Worm (Caenorhabditis elegans) whole organism, L4 larva: ENCODE data around the gene cyn-9.

ENCODE experiments used
- D1046.2 ChIP-seq: fragments of 200-800 bp; sonication (Bioruptor generic); IDR thresholded peaks from 2 replicates; pipeline ENCODE4 v1.3.6; 2022; ENCODE audit warnings: missing genetic modification characterization, missing compliant biosample characterization
- F10B5.3 ChIP-seq: sonication (generic microtip); optimal IDR thresholded peaks from 2 replicates; lab custom pipeline; 2016; ENCODE audit warnings: mild to moderate bottlenecking, missing genetic modification characterization, missing compliant biosample characterization
- R02D3.7 ChIP-seq: fragments of 150-350 bp; sonication (generic microtip); optimal IDR thresholded peaks from 3 replicates; lab custom pipeline; 2014; ENCODE audit warnings: missing biosample characterization, missing genetic modification characterization
- T20F7.1 ChIP-seq: fragments of 200-800 bp; sonication (Bioruptor generic); optimal IDR thresholded peaks from 2 replicates; lab custom pipeline; 2018; ENCODE audit warnings: mild to moderate bottlenecking, missing genetic modification characterization, missing compliant biosample characterization
- T26A8.4 ChIP-seq: fragments of 200-800 bp; sonication (Bioruptor generic); IDR thresholded peaks from 2 replicates; pipeline ENCODE4 v1.3.6; 2022; ENCODE audit warnings: missing genetic modification characterization, missing compliant biosample characterization
- Y105C5A.15 ChIP-seq: fragments of 200-800 bp; sonication (Bioruptor generic); IDR thresholded peaks from 2 replicates; pipeline ENCODE4 v1.3.6; 2022; ENCODE audit warnings: missing genetic modification characterization, missing compliant biosample characterization
- Y48G9A.11 ChIP-seq: fragments of 200-800 bp; sonication (Bioruptor generic); IDR thresholded peaks from 2 replicates; pipeline ENCODE4 v1.3.6; 2022; ENCODE audit warnings: missing genetic modification reagents, missing genetic modification characterization, missing compliant biosample characterization
- Y5F2A.4 ChIP-seq: fragments of 200-800 bp; sonication (Bioruptor generic); optimal IDR thresholded peaks from 2 replicates; lab custom pipeline; 2018; ENCODE audit warnings: mild to moderate bottlenecking, missing genetic modification characterization, missing compliant biosample characterization
- Y75B8A.6 ChIP-seq: fragments of 200-800 bp; sonication (Bioruptor generic); IDR thresholded peaks from 2 replicates; pipeline ENCODE4 v1.3.6; 2022; ENCODE audit warnings: missing genetic modification reagents, missing genetic modification characterization, missing compliant biosample characterization
- aha-1 ChIP-seq: fragments of 150-350 bp; peaks from one replicate; lab custom pipeline; 2014; ENCODE audit warnings: missing biosample characterization, missing genetic modification characterization
- arid-1 ChIP-seq: fragments of 200-800 bp; sonication (Bioruptor generic); conservative IDR thresholded peaks from 2 replicates; pipeline ENCODE4 v1.3.6; 2022; ENCODE audit warnings: missing genetic modification reagents, missing genetic modification characterization, missing compliant biosample characterization
- ceh-44 ChIP-seq: fragments of 200-800 bp; sonication (Bioruptor generic); IDR thresholded peaks from 2 replicates; pipeline ENCODE4 v1.3.6; 2022; ENCODE audit warnings: missing genetic modification reagents, missing genetic modification characterization, missing compliant biosample characterization
- ceh-62 ChIP-seq: sonication (generic microtip); optimal IDR thresholded peaks from 2 replicates; lab custom pipeline; 2017; ENCODE audit warnings: missing biosample characterization, missing genetic modification characterization
- ceh-82 ChIP-seq: sonication (generic microtip); optimal IDR thresholded peaks from 2 replicates; lab custom pipeline; 2017; ENCODE audit warnings: missing biosample characterization, missing genetic modification characterization
- cey-2 ChIP-seq: sonication (generic microtip); optimal IDR thresholded peaks from 3 replicates; lab custom pipeline; 2017; ENCODE audit warnings: missing genetic modification characterization, mild to moderate bottlenecking, missing compliant biosample characterization, antibody characterized with exemption, borderline replicate concordance; ENCODE audit not compliant: insufficient read depth
- daf-19 ChIP-seq: fragments of 200-800 bp; sonication (Bioruptor generic); conservative IDR thresholded peaks from 2 replicates; pipeline ENCODE4 v1.3.6; 2022; ENCODE audit warnings: missing genetic modification characterization, missing compliant biosample characterization
- dmd-9 ChIP-seq: fragments of 200-800 bp; sonication (Bioruptor generic); IDR thresholded peaks from 2 replicates; pipeline ENCODE4 v1.3.6; 2022; ENCODE audit warnings: missing genetic modification reagents, missing genetic modification characterization, missing compliant biosample characterization
- dpl-1 ChIP-seq: fragments of 150-350 bp; optimal IDR thresholded peaks from 2 replicates; lab custom pipeline; 2014; ENCODE audit warnings: missing biosample characterization, missing genetic modification reagents, missing genetic modification characterization
- fkh-10 ChIP-seq: fragments of 150-350 bp; optimal IDR thresholded peaks from 2 replicates; lab custom pipeline; 2014; ENCODE audit warnings: missing biosample characterization, missing genetic modification reagents, missing genetic modification characterization
- fos-1 ChIP-seq: fragments of 150-350 bp; optimal IDR thresholded peaks from 2 replicates; lab custom pipeline; 2014; ENCODE audit warnings: missing biosample characterization, missing genetic modification characterization
- hif-1 ChIP-seq, 2 experiments: sonication (generic microtip); optimal IDR thresholded peaks; 2 replicates each; lab custom pipeline; 2016 to 2017; ENCODE audit warnings: missing compliant biosample characterization in 2 of 2, missing genetic modification characterization in 2 of 2, missing genetic modification reagents in 2 of 2, missing genotype in 2 of 2, mild to moderate bottlenecking in 1 of 2
- hlh-30 ChIP-seq: sonication (generic microtip); optimal IDR thresholded peaks from 2 replicates; lab custom pipeline; 2017; ENCODE audit warnings: antibody characterized with exemption, mild to moderate bottlenecking, missing genetic modification characterization, missing compliant biosample characterization; ENCODE audit not compliant: insufficient read depth
- hmg-1.1 ChIP-seq: fragments of 200-800 bp; sonication (Bioruptor generic); IDR thresholded peaks from 2 replicates; pipeline ENCODE4 v1.3.6; 2022; ENCODE audit warnings: missing genetic modification reagents, missing genetic modification characterization, missing compliant biosample characterization
- lin-13 ChIP-seq: fragments of 150-350 bp; optimal IDR thresholded peaks from 2 replicates; lab custom pipeline; 2014; ENCODE audit warnings: missing biosample characterization, missing genetic modification reagents, missing genetic modification characterization
- lin-15B ChIP-seq: fragments of 150-350 bp; sonication (generic microtip); optimal IDR thresholded peaks from 3 replicates; lab custom pipeline; 2014; ENCODE audit warnings: missing biosample characterization, missing genetic modification characterization
- lin-29 ChIP-seq: fragments of 200-800 bp; sonication (Bioruptor generic); IDR thresholded peaks from 2 replicates; pipeline ENCODE4 v1.3.6; 2022; ENCODE audit warnings: missing genetic modification reagents, missing genetic modification characterization, missing compliant biosample characterization
- lin-38 ChIP-seq: fragments of 200-800 bp; sonication (Bioruptor generic); IDR thresholded peaks from 2 replicates; pipeline ENCODE4 v1.3.6; 2022; ENCODE audit warnings: missing genetic modification reagents, missing genetic modification characterization, missing compliant biosample characterization
- lsy-2 ChIP-seq, 2 experiments: fragments of 150-350 bp in 1 of 2; sonication (generic microtip) in 1 of 2; optimal IDR thresholded peaks; 2 replicates each; lab custom pipeline; 2014 to 2017; ENCODE audit warnings: missing biosample characterization in 2 of 2, missing genetic modification characterization in 2 of 2
- mdl-1 ChIP-seq, 2 experiments: fragments of 150-350 bp in 1 of 2; sonication (generic microtip) in 1 of 2; optimal IDR thresholded peaks; 2 replicates each; lab custom pipeline; 2014 to 2017; ENCODE audit warnings: missing biosample characterization in 2 of 2, missing genetic modification characterization in 2 of 2
- mes-2 ChIP-seq: sonication (generic microtip); optimal IDR thresholded peaks from 2 replicates; lab custom pipeline; 2016; ENCODE audit warnings: missing genotype, mild to moderate bottlenecking, missing genetic modification characterization, missing compliant biosample characterization; ENCODE audit not compliant: poor library complexity, severe bottlenecking
- mxl-2 ChIP-seq: fragments of 200-800 bp; sonication (Bioruptor generic); conservative IDR thresholded peaks from 2 replicates; pipeline ENCODE4 v1.3.6; 2022; ENCODE audit warnings: missing genetic modification reagents, missing genetic modification characterization, missing compliant biosample characterization
- nhr-28 ChIP-seq: fragments of 150-350 bp; optimal IDR thresholded peaks from 2 replicates; lab custom pipeline; 2014; ENCODE audit warnings: missing biosample characterization, missing genetic modification characterization
- nhr-76 ChIP-seq: fragments of 150-350 bp; optimal IDR thresholded peaks from 2 replicates; lab custom pipeline; 2014; ENCODE audit warnings: missing biosample characterization, missing genetic modification characterization
- rbr-2 ChIP-seq: sonication (generic microtip); optimal IDR thresholded peaks from 2 replicates; lab custom pipeline; 2016; ENCODE audit warnings: missing genotype, missing genetic modification characterization, missing compliant biosample characterization
- set-16 ChIP-seq: fragments of 200-800 bp; sonication (Bioruptor generic); IDR thresholded peaks from 2 replicates; pipeline ENCODE4 v1.3.6; 2022; ENCODE audit warnings: missing genetic modification reagents, missing genetic modification characterization, missing compliant biosample characterization
- spr-1 ChIP-seq: sonication (generic microtip); optimal IDR thresholded peaks from 2 replicates; lab custom pipeline; 2016; ENCODE audit warnings: mild to moderate bottlenecking, missing genetic modification characterization, missing compliant biosample characterization
- spr-3 ChIP-seq: fragments of 200-800 bp; sonication (Bioruptor generic); optimal IDR thresholded peaks from 2 replicates; lab custom pipeline; 2018; ENCODE audit warnings: mild to moderate bottlenecking, missing genetic modification characterization, missing compliant biosample characterization
- tra-1 ChIP-seq: fragments of 200-800 bp; sonication (Bioruptor generic); IDR thresholded peaks from 2 replicates; pipeline ENCODE4 v1.3.6; 2022; ENCODE audit warnings: missing genetic modification reagents, missing genetic modification characterization, missing compliant biosample characterization
- unc-62 ChIP-seq, 3 experiments: fragments of 150-350 bp in 1 of 3; sonication (generic microtip); optimal IDR thresholded peaks in 2 of 3; peaks in 1 of 3; 1 replicate in 1 of 3; 2 replicates in 2 of 3; lab custom pipeline; 2014 to 2017; ENCODE audit warnings: missing biosample characterization in 3 of 3, missing genetic modification characterization in 3 of 3, missing genetic modification reagents in 3 of 3, missing genotype in 1 of 3
- vab-7 ChIP-seq: fragments of 200-800 bp; sonication (Bioruptor generic); IDR thresholded peaks from 2 replicates; pipeline ENCODE4 v1.3.6; 2022; ENCODE audit warnings: missing genetic modification reagents, missing genetic modification characterization, missing compliant biosample characterization
- zag-1 ChIP-seq: fragments of 150-350 bp; optimal IDR thresholded peaks from 2 replicates; lab custom pipeline; 2014; ENCODE audit warnings: missing biosample characterization, missing genetic modification characterization
- zfp-2 ChIP-seq: sonication (generic microtip); optimal IDR thresholded peaks from 2 replicates; lab custom pipeline; 2016; ENCODE audit warnings: mild to moderate bottlenecking, missing genetic modification characterization, missing compliant biosample characterization
- zfp-3 ChIP-seq: fragments of 200-800 bp; sonication (Bioruptor generic); conservative IDR thresholded peaks from 2 replicates; pipeline ENCODE4 v1.3.6; 2022; ENCODE audit warnings: missing genetic modification reagents, missing genetic modification characterization, missing compliant biosample characterization
- zip-11 ChIP-seq: fragments of 200-800 bp; sonication (Bioruptor generic); IDR thresholded peaks from 2 replicates; pipeline ENCODE4 v1.3.6; 2022; ENCODE audit warnings: missing genetic modification characterization, missing compliant biosample characterization
- ztf-11 ChIP-seq: fragments of 150-350 bp; optimal IDR thresholded peaks from 2 replicates; lab custom pipeline; 2014; ENCODE audit warnings: missing biosample characterization, missing genetic modification characterization

cyn-9 gene

DNA sequence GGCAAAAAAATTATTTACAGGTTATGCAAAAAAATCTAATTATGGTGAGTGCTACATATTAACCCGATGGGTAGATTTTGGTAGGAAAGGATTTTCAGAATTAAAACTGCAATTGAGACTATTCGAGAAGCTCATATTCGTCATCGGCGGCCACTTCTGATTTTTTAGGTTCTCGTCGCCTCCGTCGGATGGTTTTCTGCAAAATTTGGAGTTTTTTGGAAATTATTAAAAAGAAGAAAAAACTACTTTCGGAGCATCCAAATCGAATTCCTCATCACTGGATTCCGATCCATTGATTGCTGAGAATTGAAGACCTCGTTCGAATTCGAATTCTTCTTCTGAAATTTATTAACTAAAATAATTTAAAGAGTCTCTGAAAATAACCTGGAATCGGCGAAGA lies 46.5 kb downstream of the cyn-9 start (continued):
- TF ChIP-seq zag-1 (tag; lab: Kevin White, UChicago) (no peak), hif-1 (tag; optimal IDR thresholded peaks at IDR 0.05; lab: Kevin White, UChicago) (no peak), tra-1 (GFP tag; lab: Robert Waterston, UW) (0 out of 2 replicates have a peak, but pooled peaks have one; percentile 13), Y5F2A.4 (GFP tag; lab: Kevin White, UChicago) (no peak), ceh-44 (GFP tag; lab: Robert Waterston, UW) (no peak), dpl-1 (GFP tag; lab: Kevin White, UChicago) (no peak), aha-1 (tag; lab: Kevin White, UChicago) (peak; percentile 3), Y75B8A.6 (GFP tag; lab: Robert Waterston, UW) (no peak), ztf-11 (tag; lab: Kevin White, UChicago) (no peak), daf-19 (no peak), spr-3 (GFP tag; lab: Kevin White, UChicago) (no peak), mes-2 (tag; lab: Kevin White, UChicago) (no peak), T26A8.4 (GFP tag; lab: Robert Waterston, UW) (no peak), cey-2 (no peak), dmd-9 (GFP tag; lab: Robert Waterston, UW) (no peak), lin-13 (GFP tag; lab: Kevin White, UChicago) (no peak), lin-29 (GFP tag; lab: Robert Waterston, UW) (0 out of 2 replicates have a peak, but pooled peaks have one; percentile 17), R02D3.7 (tag; lab: Kevin White, UChicago) (no peak), zip-11 (GFP tag; lab: Robert Waterston, UW) (no peak), hlh-30 (tag; lab: Kevin White, UChicago) (no peak), zfp-2 (tag; lab: Kevin White, UChicago) (no peak), spr-1 (tag; lab: Kevin White, UChicago) (no peak)

DNA sequence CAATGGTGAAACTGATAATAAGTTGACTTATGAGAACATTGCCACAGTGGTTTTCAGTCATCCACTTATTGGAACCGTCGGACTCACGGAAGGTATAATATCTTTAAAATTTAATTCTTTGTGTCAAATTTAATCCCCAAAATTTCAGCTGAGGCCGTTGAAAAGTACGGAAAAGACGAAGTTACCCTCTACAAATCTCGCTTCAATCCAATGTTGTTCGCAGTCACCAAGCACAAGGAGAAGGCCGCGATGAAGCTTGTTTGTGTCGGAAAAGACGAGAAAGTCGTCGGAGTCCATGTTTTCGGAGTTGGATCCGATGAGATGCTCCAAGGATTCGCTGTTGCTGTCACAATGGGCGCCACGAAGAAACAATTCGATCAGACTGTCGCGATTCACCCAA lies 47.0 kb downstream of the cyn-9 start:
- TF ChIP-seq hmg-1.1 (GFP tag; lab: Robert Waterston, UW), result no peak
- peak in 1 of 2 experiments; percentile 98 for TF ChIP-seq unc-62 (GFP tag; optimal IDR thresholded peaks at IDR 0.05 in 1 of 2; lab: Kevin White, UChicago)
- TF ChIP-seq unc-62 (tag; optimal IDR thresholded peaks at IDR 0.05; lab: Kevin White, UChicago), result no peak
- TF ChIP-seq set-16 (GFP tag; lab: Robert Waterston, UW), result peak; percentile 31; the same call in 1 of the 2 replicates

DNA sequence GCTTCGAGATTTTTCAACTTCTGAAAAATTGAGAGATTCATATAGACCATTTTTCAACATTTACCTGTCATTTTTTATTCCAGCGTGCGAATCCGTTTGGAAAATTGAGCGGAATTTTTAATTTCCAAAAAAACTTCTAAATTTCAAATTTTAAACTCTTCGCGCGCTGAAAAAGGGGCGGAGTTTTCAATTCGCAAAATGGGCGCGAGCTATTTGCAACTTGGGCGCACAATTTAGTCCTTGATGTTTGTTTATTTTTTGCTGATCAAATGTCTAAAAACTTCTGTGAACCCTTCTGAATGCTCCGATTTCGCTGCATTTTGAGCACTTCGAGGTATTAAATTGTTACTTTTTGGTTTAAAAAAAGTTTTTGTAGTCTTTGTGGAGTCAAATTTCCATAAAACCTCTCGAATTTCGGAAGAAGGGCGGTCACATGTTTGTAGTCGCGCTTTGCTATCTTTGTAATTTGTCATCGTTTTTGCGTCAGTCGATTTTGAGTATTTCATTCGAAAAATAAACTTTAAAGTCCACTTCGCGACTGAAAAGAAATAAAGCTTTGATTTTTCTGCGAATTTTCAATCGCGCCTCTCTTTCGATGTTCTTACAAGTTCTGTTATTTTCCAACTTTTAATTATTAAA lies 48.6 kb downstream of the cyn-9 start, which contains the start of the genes madf-8 and gsr-1:
Gene madf-8 (minus strand): TSS at position 156 of the 639 bp plus-strand sequence.
Gene gsr-1 (plus strand): TSS at position 231 of the 639 bp plus-strand sequence.
- TF ChIP-seq ztf-11 (tag; lab: Kevin White, UChicago) (no peak), vab-7 (GFP tag; lab: Robert Waterston, UW) (no peak), zag-1 (tag; lab: Kevin White, UChicago) (no peak), F10B5.3 (tag; lab: Kevin White, UChicago) (no peak), Y48G9A.11 (GFP tag; lab: Robert Waterston, UW) (no peak), nhr-76 (tag; lab: Kevin White, UChicago) (no peak), lin-38 (GFP tag; lab: Robert Waterston, UW) (peak; percentile 27), mdl-1 (tag; optimal IDR thresholded peaks at IDR 0.05; lab: Kevin White, UChicago) (no peak), ceh-82 (tag; lab: Kevin White, UChicago) (no peak), fkh-10 (GFP tag; lab: Kevin White, UChicago) (no peak), dpl-1 (GFP tag; lab: Kevin White, UChicago) (peak; percentile 75), D1046.2 (GFP tag; lab: Robert Waterston, UW) (no peak), nhr-28 (tag; lab: Kevin White, UChicago) (peak; percentile 90), mes-2 (tag; lab: Kevin White, UChicago) (peak; percentile 80), hif-1 (tag; optimal IDR thresholded peaks at IDR 0.05; lab: Kevin White, UChicago) (peak in 1 of 2 experiments; percentile 4), ceh-62 (tag; lab: Kevin White, UChicago) (no peak), fos-1 (no peak), arid-1 (GFP tag; lab: Robert Waterston, UW) (no peak), tra-1 (GFP tag; lab: Robert Waterston, UW) (no peak), rbr-2 (tag; lab: Kevin White, UChicago) (no peak), T20F7.1 (GFP tag; lab: Kevin White, UChicago) (no peak), cey-2 (no peak), lsy-2 (tag; optimal IDR thresholded peaks at IDR 0.05; lab: Kevin White, UChicago) (peak in 1 of 2 experiments; percentile 26), mxl-2 (GFP tag; lab: Robert Waterston, UW) (no peak), lin-29 (GFP tag; lab: Robert Waterston, UW) (no peak), zfp-3 (GFP tag; lab: Robert Waterston, UW) (no peak), Y105C5A.15 (GFP tag; lab: Robert Waterston, UW) (no peak), lin-15B (tag; lab: Kevin White, UChicago) (no peak)
